Fruit fly (Drosophila melanogaster): ENCODE results near the gene Prosbeta3.
A peak's percentile ranks its signal among the peaks of the same experiment; 100 is the strongest.

Gene Prosbeta3

dm6 chr3R:9051937-9052680 is 46.1 kb upstream of the Prosbeta3 start, which contains the start of gene Kdm2 (continued):
- TF ChIP-seq jumu (GFP tag; optimal IDR thresholded peaks at IDR 0.05), result no peak
- peak in 1 of 2 experiments; percentile 10 for TF ChIP-seq bsh (GFP tag; optimal IDR thresholded peaks at IDR 0.05)
- TF ChIP-seq row (GFP tag; IDR thresholded peaks at IDR 0.05), result no peak
- TF ChIP-seq scrt (GFP tag; optimal IDR thresholded peaks at IDR 0.05), result peak; percentile 56
- no peak for TF ChIP-seq CG17612 (GFP tag; IDR thresholded peaks at IDR 0.05)
- peak; percentile 42 for TF ChIP-seq stwl (tag; optimal IDR thresholded peaks at IDR 0.05)
- TF ChIP-seq CG18599 (GFP tag; optimal IDR thresholded peaks at IDR 0.05), result no peak
- peak; percentile 52 for TF ChIP-seq B-H2 (GFP tag; optimal IDR thresholded peaks at IDR 0.05)
- no peak for TF ChIP-seq CG2199 (GFP tag; IDR thresholded peaks at IDR 0.05)
- TF ChIP-seq CG10979 (tag; optimal IDR thresholded peaks at IDR 0.05), result peak; percentile 12
- peak; percentile 93 for TF ChIP-seq Jarid2 (GFP tag; optimal IDR thresholded peaks at IDR 0.05)
- peak; percentile 4 for TF ChIP-seq lbe (GFP tag; optimal IDR thresholded peaks at IDR 0.05)
- TF ChIP-seq fd102C (GFP tag; optimal IDR thresholded peaks at IDR 0.05), result peak; percentile 48
- no peak for TF ChIP-seq toy (GFP tag; IDR thresholded peaks at IDR 0.05)
- no peak for TF ChIP-seq Atf3 (GFP tag; optimal IDR thresholded peaks at IDR 0.05)
- peak; percentile 19 for TF ChIP-seq CG6813 (GFP tag; optimal IDR thresholded peaks at IDR 0.05)
- no peak for TF ChIP-seq z (GFP tag; IDR thresholded peaks at IDR 0.05)
- peak; percentile 57 for TF ChIP-seq CG6765 (GFP tag; optimal IDR thresholded peaks at IDR 0.05)
- peak; percentile 3 for TF ChIP-seq Vsx1 (GFP tag; optimal IDR thresholded peaks at IDR 0.05)
- peak; percentile 15 for TF ChIP-seq CG18262 (tag; optimal IDR thresholded peaks at IDR 0.05)
- peak; percentile 18 for TF ChIP-seq Camta (GFP tag; optimal IDR thresholded peaks at IDR 0.05)
- peak; percentile 85 for TF ChIP-seq sqz (GFP tag; optimal IDR thresholded peaks at IDR 0.05)
- TF ChIP-seq Mad (GFP tag; optimal IDR thresholded peaks at IDR 0.05), result no peak
- TF ChIP-seq dmrt11E (tag; optimal IDR thresholded peaks at IDR 0.05), result no peak
- no peak for TF ChIP-seq CG1792 (GFP tag; optimal IDR thresholded peaks at IDR 0.05)
- TF ChIP-seq Blimp-1 (GFP tag; optimal IDR thresholded peaks at IDR 0.05), result no peak
- TF ChIP-seq CG33557 (GFP tag; optimal IDR thresholded peaks at IDR 0.05), result no peak
- TF ChIP-seq grau (tag; optimal IDR thresholded peaks at IDR 0.05), result peak; percentile 27
- TF ChIP-seq trem (tag; optimal IDR thresholded peaks at IDR 0.05), result peak; percentile 65
- no peak for TF ChIP-seq CG34422 (GFP tag; IDR thresholded peaks at IDR 0.05)
- TF ChIP-seq bowl (GFP tag; IDR thresholded peaks at IDR 0.05), result no peak
- peak; percentile 35 for TF ChIP-seq CG15269 (tag; optimal IDR thresholded peaks at IDR 0.05)
- peak; percentile 62 for TF ChIP-seq CG12659 (GFP tag; optimal IDR thresholded peaks at IDR 0.05)
- TF ChIP-seq Rx (GFP tag; IDR thresholded peaks at IDR 0.05), result no peak
- TF ChIP-seq CG8290 (GFP tag; optimal IDR thresholded peaks at IDR 0.05), result no peak
- TF ChIP-seq CG8290 (tag; optimal IDR thresholded peaks at IDR 0.05), result peak in 1 of 2 experiments; percentile 77
- peak; percentile 30 for TF ChIP-seq gsb-n (tag; optimal IDR thresholded peaks at IDR 0.05)
- TF ChIP-seq Hmr (GFP tag; optimal IDR thresholded peaks at IDR 0.05), result peak; percentile 55
- TF ChIP-seq vnd (GFP tag; IDR thresholded peaks at IDR 0.05; ENCODE audit: partially characterized antibody), result no peak
- peak; percentile 55 for TF ChIP-seq CG7987 (GFP tag; optimal IDR thresholded peaks at IDR 0.05)
- peak; percentile 13 for TF ChIP-seq BEAF-32 (GFP tag; optimal IDR thresholded peaks at IDR 0.05)
- TF ChIP-seq CG2116 (GFP tag; optimal IDR thresholded peaks at IDR 0.05), result peak; percentile 23
- TF ChIP-seq CG31388 (GFP tag; optimal IDR thresholded peaks at IDR 0.05), result no peak
- TF ChIP-seq en (GFP tag; optimal IDR thresholded peaks at IDR 0.05), result no peak
- no peak for TF ChIP-seq klu (GFP tag; IDR thresholded peaks at IDR 0.05)
- peak; percentile 0 for TF ChIP-seq CG12299 (tag; optimal IDR thresholded peaks at IDR 0.05)
- peak; percentile 18 for TF ChIP-seq zen (tag; optimal IDR thresholded peaks at IDR 0.05)
- no peak for TF ChIP-seq vvl (GFP tag; IDR thresholded peaks at IDR 0.05)
- TF ChIP-seq tgo (GFP tag; IDR thresholded peaks at IDR 0.05), result no peak

Data from whole organism, embryonic.